Worm (Caenorhabditis elegans) whole organism, early embryonic: ENCODE data around the gene D1053.2.

ENCODE experiments used
- aly-1 ChIP-seq: sonication (generic microtip); optimal IDR thresholded peaks from 2 replicates; lab custom pipeline; 2016; ENCODE audit warnings: missing genetic modification characterization, missing compliant biosample characterization
- ama-1 ChIP-seq: fragments of 150-350 bp; optimal IDR thresholded peaks from 2 replicates; lab custom pipeline; 2014
- ceh-13 ChIP-seq: fragments of 200-800 bp; sonication (Bioruptor generic); optimal IDR thresholded peaks from 2 replicates; lab custom pipeline; 2018; ENCODE audit warnings: mild to moderate bottlenecking, missing genetic modification characterization, missing compliant biosample characterization
- ceh-36 ChIP-seq: sonication (generic microtip); optimal IDR thresholded peaks from 2 replicates; lab custom pipeline; 2016; ENCODE audit warnings: missing genetic modification characterization, inconsistent platforms, missing compliant biosample characterization
- flt-1 ChIP-seq: fragments of 200-800 bp; sonication (Bioruptor generic); IDR thresholded peaks from 2 replicates; pipeline ENCODE4 v1.3.6; 2022; ENCODE audit warnings: missing genetic modification characterization, missing compliant biosample characterization
- hmg-4 ChIP-seq: fragments of 200-800 bp; sonication (Bioruptor generic); optimal IDR thresholded peaks from 2 replicates; lab custom pipeline; 2018; ENCODE audit warnings: mild to moderate bottlenecking, missing genetic modification characterization, missing compliant biosample characterization
- hnd-1 ChIP-seq: sonication (generic microtip); optimal IDR thresholded peaks from 2 replicates; lab custom pipeline; 2016; ENCODE audit warnings: missing genetic modification characterization, missing compliant biosample characterization
- pes-1 ChIP-seq: fragments of 200-800 bp; sonication (Bioruptor generic); IDR thresholded peaks from 2 replicates; pipeline ENCODE4 v1.3.6; 2022; ENCODE audit warnings: missing genetic modification reagents, missing genetic modification characterization, missing compliant biosample characterization
- sea-1 ChIP-seq: fragments of 200-800 bp; sonication (Bioruptor generic); conservative IDR thresholded peaks from 2 replicates; pipeline ENCODE4 v1.3.6; 2022; ENCODE audit warnings: missing genetic modification characterization, missing compliant biosample characterization
- tbx-37 ChIP-seq: fragments of 200-800 bp; sonication (Bioruptor generic); conservative IDR thresholded peaks from 2 replicates; pipeline ENCODE4 v1.3.6; 2022; ENCODE audit warnings: missing genetic modification reagents, missing genetic modification characterization, missing compliant biosample characterization

ce11 chrX:11743723-11744122, 15.8 kb downstream of the D1053.2 start:
- no peak for TF ChIP-seq ama-1 (lab: Kevin White, UChicago)
- no peak for TF ChIP-seq hmg-4 (GFP tag; lab: Kevin White, UChicago)
- no peak for TF ChIP-seq aly-1 (tag; lab: Kevin White, UChicago)
- TF ChIP-seq hnd-1, result no peak
- TF ChIP-seq pes-1 (GFP tag; lab: Robert Waterston, UW), result no peak
- no peak for TF ChIP-seq tbx-37
- no peak for TF ChIP-seq ceh-13
- TF ChIP-seq sea-1, result no peak
- TF ChIP-seq ceh-36 (tag; lab: Kevin White, UChicago), result no peak
- no peak for TF ChIP-seq flt-1 (GFP tag; lab: Robert Waterston, UW)
